Worm (Caenorhabditis elegans): ENCODE measurements around the gene C49C3.11.

C49C3.11 gene

DNA sequence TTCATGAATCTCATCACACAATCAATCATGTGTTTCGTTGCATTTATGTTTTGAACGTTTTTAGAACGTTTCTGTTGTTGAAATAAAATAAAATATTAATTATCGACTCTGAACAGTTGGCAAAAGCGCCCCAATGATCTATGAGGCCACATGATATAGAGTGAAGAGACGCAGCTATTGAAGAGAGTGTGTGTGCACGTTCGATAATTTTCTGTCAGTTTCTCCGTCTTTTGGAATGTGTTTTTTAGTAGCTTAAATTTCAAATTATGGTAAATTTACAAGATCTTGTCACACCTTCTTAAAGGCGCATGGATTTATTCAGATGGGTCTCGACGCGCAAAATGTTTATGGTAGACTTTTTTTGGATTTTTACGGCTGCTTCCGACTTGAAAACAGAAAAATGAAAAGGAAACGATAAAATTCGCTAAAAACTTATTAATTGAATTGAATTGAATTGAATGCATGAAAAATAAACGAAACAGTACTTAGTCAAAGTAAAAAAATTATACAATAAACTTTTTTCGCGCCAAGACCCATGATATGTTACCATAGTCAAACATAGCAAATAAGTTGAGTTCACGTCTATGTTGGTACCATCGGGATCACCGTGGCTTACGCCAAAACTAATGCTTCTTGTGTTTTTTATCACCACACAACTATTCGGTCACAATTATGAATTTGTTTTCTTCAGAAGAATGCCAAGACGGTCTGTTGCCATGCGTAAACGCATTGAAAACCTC, 9.9 kb upstream of the C49C3.11 start, which contains the start of gene C49C3.15:
TSS of gene C49C3.15 (plus strand) at position 690 of the 740 bp plus-strand sequence.
- TF ChIP-seq unc-55 (GFP tag; optimal IDR thresholded peaks at IDR 0.05) (peak; percentile 61), nhr-129 (tag; optimal IDR thresholded peaks at IDR 0.05) (peak; percentile 41), dmd-4 (tag; optimal IDR thresholded peaks at IDR 0.05) (no peak), ztf-1 (GFP tag; conservative IDR thresholded peaks at IDR 0.05) (no peak), R02D3.7 (tag; optimal IDR thresholded peaks at IDR 0.05) (no peak), lsy-2 (tag; optimal IDR thresholded peaks at IDR 0.05) (peak in 1 of 2 experiments; percentile 65), C34F6.9 (tag; optimal IDR thresholded peaks at IDR 0.05) (peak; percentile 73), crh-2 (tag; optimal IDR thresholded peaks at IDR 0.05) (peak; percentile 62)

ce11 chrIV:17335031-17335430, 8.6 kb upstream of the C49C3.11 start, which contains the start of gene C49C3.8:
Gene C49C3.8, plus strand, starts transcription at chrIV:17335203.
- TF ChIP-seq elt-3 (tag; optimal IDR thresholded peaks at IDR 0.05) (no peak), ceh-82 (tag; optimal IDR thresholded peaks at IDR 0.05) (no peak), ztf-4 (tag; optimal IDR thresholded peaks at IDR 0.05) (no peak), ztf-1 (GFP tag; conservative IDR thresholded peaks at IDR 0.05) (no peak), nhr-10 (tag; optimal IDR thresholded peaks at IDR 0.05) (no peak), mdl-1 (tag; optimal IDR thresholded peaks at IDR 0.05) (no peak), lin-39 (tag; optimal IDR thresholded peaks at IDR 0.05) (no peak), fos-1 (tag; optimal IDR thresholded peaks at IDR 0.05) (no peak), C34F6.9 (tag; optimal IDR thresholded peaks at IDR 0.05) (peak; percentile 61), ztf-11 (tag; optimal IDR thresholded peaks at IDR 0.05) (no peak), lin-13 (GFP tag; optimal IDR thresholded peaks at IDR 0.05) (no peak), dmd-4 (tag; optimal IDR thresholded peaks at IDR 0.05) (no peak), nhr-129 (tag; optimal IDR thresholded peaks at IDR 0.05) (peak; percentile 8), nhr-6 (tag; optimal IDR thresholded peaks at IDR 0.05) (no peak), mbf-1 (tag; optimal IDR thresholded peaks at IDR 0.05) (no peak), nhr-237 (tag; optimal IDR thresholded peaks at IDR 0.05) (no peak), ZK546.5 (tag; optimal IDR thresholded peaks at IDR 0.05) (no peak), unc-39 (tag; optimal IDR thresholded peaks at IDR 0.05) (no peak), snpc-4 (tag; optimal IDR thresholded peaks at IDR 0.05) (no peak), alr-1 (tag; optimal IDR thresholded peaks at IDR 0.05) (no peak), lsy-2 (tag; optimal IDR thresholded peaks at IDR 0.05) (no peak), sem-4 (tag; optimal IDR thresholded peaks at IDR 0.05) (no peak), skn-1 (tag; optimal IDR thresholded peaks at IDR 0.05) (no peak), unc-55 (GFP tag; optimal IDR thresholded peaks at IDR 0.05) (peak; percentile 54), F13H6.1 (tag; optimal IDR thresholded peaks at IDR 0.05) (no peak)

- TF ChIP-seq egl-27 (tag; optimal IDR thresholded peaks at IDR 0.05): no peak
- TF ChIP-seq skn-1 (tag; optimal IDR thresholded peaks at IDR 0.05): peak; percentile 55
- TF ChIP-seq crh-2 (tag; optimal IDR thresholded peaks at IDR 0.05): peak; percentile 56
- TF ChIP-seq fos-1 (tag; optimal IDR thresholded peaks at IDR 0.05): peak; percentile 74
Observed at ce11 chrIV:17338920-17339510, 4.6 kb upstream of the C49C3.11 start, which contains the start of gene C49C3.10. Gene C49C3.10, minus strand, starts transcription at chrIV:17338970.

- TF ChIP-seq nhr-77 (tag; optimal IDR thresholded peaks at IDR 0.05) (no peak), unc-39 (tag; optimal IDR thresholded peaks at IDR 0.05) (no peak), nhr-21 (tag; optimal IDR thresholded peaks at IDR 0.05) (no peak), elt-1 (tag; optimal IDR thresholded peaks at IDR 0.05) (no peak), gmeb-1 (tag; optimal IDR thresholded peaks at IDR 0.05) (no peak), sma-3 (GFP tag; optimal IDR thresholded peaks at IDR 0.05) (no peak), nhr-6 (tag; optimal IDR thresholded peaks at IDR 0.05) (no peak), unc-62 (GFP tag; optimal IDR thresholded peaks at IDR 0.05) (no peak), egl-27 (tag; optimal IDR thresholded peaks at IDR 0.05) (no peak)
Observed at ce11 chrIV:17341033-17341432, 2.5 kb upstream of the C49C3.11 start.

DNA sequence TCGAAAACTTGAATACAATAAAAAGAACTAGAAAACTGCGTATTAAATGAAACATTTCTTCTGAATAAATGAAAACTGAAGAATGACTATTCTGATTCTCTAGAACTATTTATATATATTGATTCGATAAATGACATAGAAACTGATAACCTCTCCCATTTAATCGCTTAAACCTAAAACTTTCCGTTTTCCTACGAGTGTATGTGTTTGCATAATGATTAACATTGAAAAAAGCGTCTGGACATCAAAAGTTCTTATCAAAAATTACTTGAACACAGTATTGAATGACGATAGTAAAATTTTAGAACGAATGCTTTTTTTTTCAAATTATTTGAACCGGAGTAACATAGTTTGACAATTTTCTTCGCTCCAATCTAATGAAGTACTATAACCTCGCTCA, 1.4 kb upstream of the C49C3.11 start, which contains the start of gene C49C3.9:
TSS of gene C49C3.9 (minus strand) at position 136 of the 400 bp plus-strand sequence.
- no peak for TF ChIP-seq Y55F3AM.14 (GFP tag; optimal IDR thresholded peaks at IDR 0.05)
- peak; percentile 99 for TF ChIP-seq fos-1 (tag; optimal IDR thresholded peaks at IDR 0.05)
- peak; percentile 5 for TF ChIP-seq crh-2 (tag; optimal IDR thresholded peaks at IDR 0.05)
- TF ChIP-seq nhr-6 (tag; optimal IDR thresholded peaks at IDR 0.05): no peak
- no peak for TF ChIP-seq C34F6.9 (tag; optimal IDR thresholded peaks at IDR 0.05)
